Worm (Caenorhabditis elegans): ENCODE measurements around the gene C53D6.11.

DNA sequence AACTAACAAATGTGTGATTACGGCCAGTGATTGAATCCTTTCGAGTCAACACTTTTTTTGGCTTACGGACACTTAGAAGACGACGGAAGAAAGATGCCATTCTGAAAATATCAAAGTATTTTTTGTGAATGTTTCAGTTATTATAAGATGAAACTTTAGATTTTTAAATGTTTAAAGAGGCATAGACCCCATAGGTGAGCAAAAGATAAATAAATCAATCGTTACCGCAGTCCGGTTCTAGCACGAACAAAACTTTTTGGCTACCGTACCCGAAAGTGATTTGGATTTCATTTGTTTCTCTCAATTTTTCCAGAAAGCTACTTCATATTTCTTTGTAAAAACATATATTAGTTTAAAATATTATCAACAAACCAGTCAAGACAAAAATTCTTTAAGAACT is 26.7 kb downstream of the C53D6.11 start, which contains the start of gene C53D6.7:
- TF ChIP-seq ref-1 (GFP tag; conservative IDR thresholded peaks at IDR 0.05) (no peak), med-1 (GFP tag; optimal IDR thresholded peaks at IDR 0.05; ENCODE audit: insufficient read depth) (no peak), flt-1 (GFP tag; IDR thresholded peaks at IDR 0.05) (no peak), cog-1 (tag; optimal IDR thresholded peaks at IDR 0.05) (no peak), tab-1 (GFP tag; IDR thresholded peaks at IDR 0.05) (no peak)

All from whole organism, midembryonic.